Worm (Caenorhabditis elegans): ENCODE measurements around the gene ddl-3.

The ddl-3 gene

DNA sequence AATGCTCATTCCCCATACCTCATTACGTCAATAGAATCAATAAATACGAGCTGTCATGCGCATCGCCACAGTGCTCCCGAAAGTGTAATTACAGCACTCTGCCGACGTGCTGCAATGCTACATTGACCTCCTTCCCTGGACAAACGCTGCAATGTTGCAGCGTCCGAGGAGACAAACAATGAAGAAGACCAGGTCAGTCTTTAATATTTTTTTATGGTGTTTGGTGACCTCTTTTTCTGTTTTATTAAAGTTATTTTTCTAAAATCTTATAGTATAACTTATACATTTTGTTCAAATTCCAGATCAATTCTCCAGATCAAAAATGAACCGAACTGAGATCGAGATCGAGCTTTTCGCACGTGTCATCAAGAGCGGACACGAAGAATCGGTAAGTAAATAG, 37.2 kb upstream of the ddl-3 start, which contains the start of gene sdz-26:
TSS of gene sdz-26 (plus strand) at position 301 of the 400 bp plus-strand sequence.
- TF ChIP-seq nhr-25 (tag; optimal IDR thresholded peaks at IDR 0.05) = no peak
- TF ChIP-seq nhr-23 (tag; optimal IDR thresholded peaks at IDR 0.05) = no peak
- no peak for TF ChIP-seq ztf-11 (tag; optimal IDR thresholded peaks at IDR 0.05)
- TF ChIP-seq nhr-76 (tag; optimal IDR thresholded peaks at IDR 0.05) = no peak
- TF ChIP-seq pqm-1 (tag; optimal IDR thresholded peaks at IDR 0.05) = no peak
- TF ChIP-seq nfya-1 (tag; optimal IDR thresholded peaks at IDR 0.05; ENCODE audit: insufficient read depth) = no peak
- TF ChIP-seq pha-4 (tag; optimal IDR thresholded peaks at IDR 0.05) = no peak
- no peak for TF ChIP-seq unc-39 (tag; optimal IDR thresholded peaks at IDR 0.05)
- TF ChIP-seq nhr-12 (tag; optimal IDR thresholded peaks at IDR 0.05) = no peak
- TF ChIP-seq aly-2 (tag; optimal IDR thresholded peaks at IDR 0.05) = no peak
- no peak for TF ChIP-seq lin-39 (tag; optimal IDR thresholded peaks at IDR 0.05)

DNA sequence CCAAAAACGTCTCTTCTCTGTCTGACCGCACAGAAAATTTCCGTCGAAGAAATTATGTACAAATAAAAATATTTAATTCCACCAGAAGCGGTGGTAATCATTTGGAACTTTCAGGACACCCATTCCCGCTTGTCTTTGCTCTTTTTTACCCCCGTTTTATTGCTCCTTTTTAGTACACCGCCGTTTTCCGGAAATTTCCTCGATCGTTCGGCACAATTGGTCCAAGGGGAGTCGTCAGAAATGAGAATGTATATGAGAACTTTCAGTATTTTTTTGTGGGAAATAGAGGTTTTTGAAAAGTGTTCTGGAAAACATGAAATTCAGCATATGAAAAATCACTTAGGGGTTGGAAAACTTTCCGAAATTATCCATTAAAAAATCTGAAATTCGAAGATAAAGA, 36.5 kb upstream of the ddl-3 start:
- TF ChIP-seq mml-1 (tag; optimal IDR thresholded peaks at IDR 0.05) = no peak
- TF ChIP-seq nhr-28 (tag; optimal IDR thresholded peaks at IDR 0.05) = no peak
- no peak for TF ChIP-seq nhr-11 (tag; optimal IDR thresholded peaks at IDR 0.05)
- no peak for TF ChIP-seq tbx-2 (tag; optimal IDR thresholded peaks at IDR 0.05)
- no peak for TF ChIP-seq nhr-43 (tag; optimal IDR thresholded peaks at IDR 0.05; ENCODE audit: poor library complexity, severe bottlenecking)
- TF ChIP-seq elt-2 (tag; optimal IDR thresholded peaks at IDR 0.05) = no peak
- no peak for TF ChIP-seq mdl-1 (tag; optimal IDR thresholded peaks at IDR 0.05)
- no peak for TF ChIP-seq lin-39 (tag; optimal IDR thresholded peaks at IDR 0.05)
- no peak for TF ChIP-seq lsy-12 (tag; optimal IDR thresholded peaks at IDR 0.05)
- no peak for TF ChIP-seq aly-2 (tag; optimal IDR thresholded peaks at IDR 0.05)
- no peak for TF ChIP-seq ceh-16 (tag; optimal IDR thresholded peaks at IDR 0.05)
- TF ChIP-seq ztf-4 (tag; optimal IDR thresholded peaks at IDR 0.05) = no peak
- TF ChIP-seq unc-39 (tag; optimal IDR thresholded peaks at IDR 0.05) = no peak
- no peak for TF ChIP-seq ceh-82 (tag; optimal IDR thresholded peaks at IDR 0.05)
- TF ChIP-seq nfya-1 (tag; optimal IDR thresholded peaks at IDR 0.05; ENCODE audit: insufficient read depth) = no peak
- TF ChIP-seq lin-15B (tag; optimal IDR thresholded peaks at IDR 0.05) = no peak
- TF ChIP-seq fos-1 (tag; optimal IDR thresholded peaks at IDR 0.05) = no peak

DNA sequence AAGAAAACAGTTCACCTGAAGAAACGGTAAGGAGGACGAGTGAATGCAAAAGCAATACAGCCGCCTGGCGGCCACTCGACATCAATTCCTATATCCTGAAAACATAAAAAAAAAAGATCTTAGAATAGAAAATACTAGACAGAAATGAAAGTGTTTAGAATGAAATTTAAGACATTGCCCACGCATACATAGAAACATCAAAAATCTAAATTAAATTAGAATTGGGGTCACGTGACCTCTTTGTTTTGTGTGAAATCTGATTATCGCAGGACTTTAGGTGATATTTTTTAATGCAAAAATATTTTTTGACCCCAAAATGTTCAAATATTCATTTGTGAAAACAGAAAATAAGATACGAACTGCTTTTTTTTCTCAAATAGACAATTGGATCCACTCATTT, 33.5 kb upstream of the ddl-3 start, which contains the start of gene acr-20:
TSS of gene acr-20 (minus strand) at position 101 of the 400 bp plus-strand sequence.
- TF ChIP-seq zag-1 (tag; optimal IDR thresholded peaks at IDR 0.05) (no peak), egl-27 (tag; optimal IDR thresholded peaks at IDR 0.05) (no peak), pqm-1 (tag; optimal IDR thresholded peaks at IDR 0.05) (no peak), ztf-4 (tag; optimal IDR thresholded peaks at IDR 0.05) (no peak), nhr-237 (tag; optimal IDR thresholded peaks at IDR 0.05) (no peak), ztf-11 (tag; optimal IDR thresholded peaks at IDR 0.05) (no peak), mml-1 (tag; optimal IDR thresholded peaks at IDR 0.05) (no peak), unc-39 (tag; optimal IDR thresholded peaks at IDR 0.05) (no peak), sea-2 (GFP tag; optimal IDR thresholded peaks at IDR 0.05) (no peak), egl-5 (tag; optimal IDR thresholded peaks at IDR 0.05) (no peak), nhr-11 (tag; optimal IDR thresholded peaks at IDR 0.05) (no peak), jun-1 (tag; optimal IDR thresholded peaks at IDR 0.05) (no peak), nfya-1 (tag; optimal IDR thresholded peaks at IDR 0.05; ENCODE audit: insufficient read depth) (no peak)

DNA sequence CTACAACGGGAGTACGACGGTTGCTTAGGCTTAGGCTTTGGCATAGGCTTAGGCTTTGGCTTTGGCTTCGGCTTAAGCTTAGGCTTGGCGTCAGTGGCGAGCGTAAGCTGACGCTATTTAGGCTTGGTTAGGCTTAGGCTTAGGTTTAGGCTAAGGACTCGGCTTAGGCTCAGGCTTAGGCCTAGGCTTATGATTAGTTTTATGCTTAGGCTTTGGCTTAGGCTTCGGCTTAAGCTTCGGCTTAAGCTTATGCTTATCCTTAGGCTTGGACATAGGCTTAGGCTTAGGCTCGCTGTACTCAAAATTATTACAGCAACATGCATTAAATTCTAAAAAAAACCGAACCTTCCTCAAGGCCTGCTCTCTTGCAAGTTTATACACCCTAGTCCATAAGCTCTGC, 30.3 kb upstream of the ddl-3 start:
- TF ChIP-seq ceh-82 (tag; optimal IDR thresholded peaks at IDR 0.05) (no peak), ceh-28 (tag; optimal IDR thresholded peaks at IDR 0.05) (no peak), egl-5 (tag; optimal IDR thresholded peaks at IDR 0.05) (no peak), skn-1 (tag; optimal IDR thresholded peaks at IDR 0.05) (no peak), egl-27 (tag; optimal IDR thresholded peaks at IDR 0.05) (no peak), nhr-25 (tag; optimal IDR thresholded peaks at IDR 0.05) (no peak), pha-4 (tag; optimal IDR thresholded peaks at IDR 0.05) (no peak), lin-39 (tag; optimal IDR thresholded peaks at IDR 0.05) (no peak), jun-1 (tag; optimal IDR thresholded peaks at IDR 0.05) (no peak), nhr-43 (tag; optimal IDR thresholded peaks at IDR 0.05; ENCODE audit: poor library complexity, severe bottlenecking) (no peak), nhr-77 (tag; optimal IDR thresholded peaks at IDR 0.05) (no peak), nhr-67 (tag; optimal IDR thresholded peaks at IDR 0.05) (no peak), ztf-4 (tag; optimal IDR thresholded peaks at IDR 0.05) (no peak), ZK546.5 (tag; optimal IDR thresholded peaks at IDR 0.05) (no peak), mml-1 (tag; optimal IDR thresholded peaks at IDR 0.05) (no peak), ama-1 (optimal IDR thresholded peaks at IDR 0.05) (no peak)

Measured in whole organism, L3 larva.